Worm (Caenorhabditis elegans): Measurements from ENCODE around the gene Y47D7A.2.

The Y47D7A.2 gene

ce11 chrV:4410643-4411042, 9.4 kb upstream of the Y47D7A.2 start, which contains the start of gene Y47D7A.3:
TSS of gene Y47D7A.3 (plus strand) at chrV:4410943.
- TF ChIP-seq klf-2 (GFP tag; conservative IDR thresholded peaks at IDR 0.05) (no peak), med-1 (GFP tag; optimal IDR thresholded peaks at IDR 0.05; ENCODE audit: insufficient read depth) (no peak), ztf-23 (GFP tag; IDR thresholded peaks at IDR 0.05) (no peak), cog-1 (tag; optimal IDR thresholded peaks at IDR 0.05) (no peak), tab-1 (GFP tag; IDR thresholded peaks at IDR 0.05) (no peak), ztf-29 (GFP tag; IDR thresholded peaks at IDR 0.05) (no peak), flt-1 (GFP tag; IDR thresholded peaks at IDR 0.05) (no peak), T22C8.4 (GFP tag; IDR thresholded peaks at IDR 0.05) (no peak), ref-1 (GFP tag; conservative IDR thresholded peaks at IDR 0.05) (no peak)

- TF ChIP-seq T22C8.4 (GFP tag; IDR thresholded peaks at IDR 0.05) (no peak), ref-1 (GFP tag; conservative IDR thresholded peaks at IDR 0.05) (no peak), flt-1 (GFP tag; IDR thresholded peaks at IDR 0.05) (no peak), ztf-23 (GFP tag; IDR thresholded peaks at IDR 0.05) (no peak), tab-1 (GFP tag; IDR thresholded peaks at IDR 0.05) (no peak), klf-2 (GFP tag; conservative IDR thresholded peaks at IDR 0.05) (no peak), ztf-29 (GFP tag; IDR thresholded peaks at IDR 0.05) (no peak), cog-1 (tag; optimal IDR thresholded peaks at IDR 0.05) (no peak)
These were observed 8.4 kb upstream of the Y47D7A.2 start, which contains the start of gene Y47D7A.17 for ce11 chrV:4411714-4412113. TSS of gene Y47D7A.17 (minus strand) at chrV:4411814.

ce11 chrV:4414613-4415071, 5.4 kb upstream of the Y47D7A.2 start, which contains the start of gene grl-5:
TSS of gene grl-5 (minus strand) at chrV:4414663.
- no peak for TF ChIP-seq flt-1 (GFP tag; IDR thresholded peaks at IDR 0.05)
- no peak for TF ChIP-seq klf-2 (GFP tag; conservative IDR thresholded peaks at IDR 0.05)
- no peak for TF ChIP-seq ref-1 (GFP tag; conservative IDR thresholded peaks at IDR 0.05)
- TF ChIP-seq ztf-29 (GFP tag; IDR thresholded peaks at IDR 0.05), result no peak
- no peak for TF ChIP-seq cog-1 (tag; optimal IDR thresholded peaks at IDR 0.05)
- TF ChIP-seq T22C8.4 (GFP tag; IDR thresholded peaks at IDR 0.05), result no peak
- no peak for TF ChIP-seq ztf-23 (GFP tag; IDR thresholded peaks at IDR 0.05)
- TF ChIP-seq med-1 (GFP tag; optimal IDR thresholded peaks at IDR 0.05; ENCODE audit: insufficient read depth), result no peak

ce11 chrV:4416710-4417109, 3.4 kb upstream of the Y47D7A.2 start, which contains the start of gene Y47D7A.18:
TSS of gene Y47D7A.18 (minus strand) at chrV:4416810.
- TF ChIP-seq T22C8.4 (GFP tag; IDR thresholded peaks at IDR 0.05) (no peak), ref-1 (GFP tag; conservative IDR thresholded peaks at IDR 0.05) (no peak), tab-1 (GFP tag; IDR thresholded peaks at IDR 0.05) (no peak), flt-1 (GFP tag; IDR thresholded peaks at IDR 0.05) (no peak), cog-1 (tag; optimal IDR thresholded peaks at IDR 0.05) (no peak), ztf-29 (GFP tag; IDR thresholded peaks at IDR 0.05) (no peak), ztf-23 (GFP tag; IDR thresholded peaks at IDR 0.05) (no peak)

ce11 chrV:4418116-4418515, 2.0 kb upstream of the Y47D7A.2 start, which contains the start of gene Y47D7A.6:
TSS of gene Y47D7A.6 (minus strand) at chrV:4418216.
- TF ChIP-seq T22C8.4 (GFP tag; IDR thresholded peaks at IDR 0.05), result no peak
- TF ChIP-seq tab-1 (GFP tag; IDR thresholded peaks at IDR 0.05), result no peak
- TF ChIP-seq ref-1 (GFP tag; conservative IDR thresholded peaks at IDR 0.05), result no peak
- no peak for TF ChIP-seq med-1 (GFP tag; optimal IDR thresholded peaks at IDR 0.05; ENCODE audit: insufficient read depth)
- TF ChIP-seq flt-1 (GFP tag; IDR thresholded peaks at IDR 0.05), result no peak
- no peak for TF ChIP-seq ztf-29 (GFP tag; IDR thresholded peaks at IDR 0.05)
- TF ChIP-seq ztf-23 (GFP tag; IDR thresholded peaks at IDR 0.05), result no peak
- TF ChIP-seq cog-1 (tag; optimal IDR thresholded peaks at IDR 0.05), result no peak
- no peak for TF ChIP-seq klf-2 (GFP tag; conservative IDR thresholded peaks at IDR 0.05)

- TF ChIP-seq T22C8.4 (GFP tag; IDR thresholded peaks at IDR 0.05) (no peak), flt-1 (GFP tag; IDR thresholded peaks at IDR 0.05) (no peak), cog-1 (tag; optimal IDR thresholded peaks at IDR 0.05) (no peak), tab-1 (GFP tag; IDR thresholded peaks at IDR 0.05) (no peak), ref-1 (GFP tag; conservative IDR thresholded peaks at IDR 0.05) (no peak), med-1 (GFP tag; optimal IDR thresholded peaks at IDR 0.05; ENCODE audit: insufficient read depth) (no peak), ztf-29 (GFP tag; IDR thresholded peaks at IDR 0.05) (no peak), klf-2 (GFP tag; conservative IDR thresholded peaks at IDR 0.05) (no peak), ztf-23 (GFP tag; IDR thresholded peaks at IDR 0.05) (no peak)
These were observed 1.4 kb downstream of the Y47D7A.2 start, which contains the start of gene skr-14 for ce11 chrV:4421475-4421874. TSS of gene skr-14 (minus strand) at chrV:4421575.

- TF ChIP-seq ztf-29 (GFP tag; IDR thresholded peaks at IDR 0.05) (no peak), tab-1 (GFP tag; IDR thresholded peaks at IDR 0.05) (no peak), cog-1 (tag; optimal IDR thresholded peaks at IDR 0.05) (no peak), ztf-23 (GFP tag; IDR thresholded peaks at IDR 0.05) (no peak), med-1 (GFP tag; optimal IDR thresholded peaks at IDR 0.05; ENCODE audit: insufficient read depth) (no peak), flt-1 (GFP tag; IDR thresholded peaks at IDR 0.05) (no peak), klf-2 (GFP tag; conservative IDR thresholded peaks at IDR 0.05) (no peak), ref-1 (GFP tag; conservative IDR thresholded peaks at IDR 0.05) (no peak)
These were observed 2.1 kb downstream of the Y47D7A.2 start, which contains the start of gene skr-7 for ce11 chrV:4422127-4422526. TSS of gene skr-7 (plus strand) at chrV:4422427.

- TF ChIP-seq klf-2 (GFP tag; conservative IDR thresholded peaks at IDR 0.05), result no peak
- no peak for TF ChIP-seq T22C8.4 (GFP tag; IDR thresholded peaks at IDR 0.05)
- no peak for TF ChIP-seq flt-1 (GFP tag; IDR thresholded peaks at IDR 0.05)
- no peak for TF ChIP-seq tab-1 (GFP tag; IDR thresholded peaks at IDR 0.05)
- TF ChIP-seq ref-1 (GFP tag; conservative IDR thresholded peaks at IDR 0.05), result no peak
- no peak for TF ChIP-seq ztf-29 (GFP tag; IDR thresholded peaks at IDR 0.05)
- TF ChIP-seq med-1 (GFP tag; optimal IDR thresholded peaks at IDR 0.05; ENCODE audit: insufficient read depth), result no peak
- TF ChIP-seq ztf-23 (GFP tag; IDR thresholded peaks at IDR 0.05), result no peak
- TF ChIP-seq cog-1 (tag; optimal IDR thresholded peaks at IDR 0.05), result no peak
These were observed 3.0 kb downstream of the Y47D7A.2 start for ce11 chrV:4423087-4423486.

- no peak for TF ChIP-seq med-1 (GFP tag; optimal IDR thresholded peaks at IDR 0.05; ENCODE audit: insufficient read depth)
- TF ChIP-seq tab-1 (GFP tag; IDR thresholded peaks at IDR 0.05), result no peak
- no peak for TF ChIP-seq klf-2 (GFP tag; conservative IDR thresholded peaks at IDR 0.05)
These were observed 3.9 kb downstream of the Y47D7A.2 start, which contains the start of the genes Y47D7A.9 and Y47D7A.19 for ce11 chrV:4423860-4424401. TSS of gene Y47D7A.9 (minus strand) at chrV:4423960. TSS of gene Y47D7A.19 (plus strand) at chrV:4424351.
